Fruit fly (Drosophila melanogaster) whole organism, adult: ENCODE results near the gene Or19b.

Experiments
- CG11617 ChIP-seq: fragments of 200-800 bp; sonication (Bioruptor generic); optimal IDR thresholded peaks from 2 replicates; lab custom pipeline; 2017; ENCODE audit warnings: mild to moderate bottlenecking, missing biosample characterization, missing genetic modification reagents, missing genetic modification characterization
- CG12768 ChIP-seq: fragments of 200-800 bp; sonication (Bioruptor generic); optimal IDR thresholded peaks from 2 replicates; lab custom pipeline; 2017; ENCODE audit warnings: missing biosample characterization, missing genetic modification characterization, mild to moderate bottlenecking, moderate library complexity, missing genetic modification reagents
- CG14711 ChIP-seq: fragments of 200-800 bp; sonication (Bioruptor generic); optimal IDR thresholded peaks from 2 replicates; lab custom pipeline; 2018; ENCODE audit warnings: missing biosample characterization, mild to moderate bottlenecking, missing genetic modification characterization, moderate library complexity
- CG1620 ChIP-seq: fragments of 200-800 bp; sonication (Bioruptor generic); optimal IDR thresholded peaks from 2 replicates; lab custom pipeline; 2016; ENCODE audit warnings: missing biosample characterization, missing genetic modification characterization
- CG33017 ChIP-seq: fragments of 200-800 bp; sonication (Bioruptor generic); optimal IDR thresholded peaks from 2 replicates; lab custom pipeline; 2018; ENCODE audit warnings: missing biosample characterization, mild to moderate bottlenecking, missing genetic modification characterization, moderate library complexity
- CG5204 ChIP-seq: fragments of 200-800 bp; sonication (Bioruptor generic); optimal IDR thresholded peaks from 2 replicates; lab custom pipeline; 2016; ENCODE audit warnings: missing biosample characterization, missing genetic modification characterization
- CG7045 ChIP-seq: fragments of 200-800 bp; sonication (Bioruptor generic); optimal IDR thresholded peaks from 2 replicates; lab custom pipeline; 2017; ENCODE audit warnings: missing biosample characterization, mild to moderate bottlenecking, missing genetic modification characterization
- CG7101 ChIP-seq: fragments of 200-800 bp; sonication (Bioruptor generic); optimal IDR thresholded peaks from 2 replicates; lab custom pipeline; 2018; ENCODE audit warnings: missing biosample characterization, mild to moderate bottlenecking, missing genetic modification characterization, moderate library complexity
- Clk ChIP-seq: fragments of 200-800 bp; sonication (Bioruptor generic); optimal IDR thresholded peaks from 2 replicates; lab custom pipeline; 2017; ENCODE audit warnings: missing biosample characterization, missing genetic modification characterization
- Crg-1 ChIP-seq: fragments of 200-800 bp; sonication (Bioruptor generic); optimal IDR thresholded peaks from 2 replicates; lab custom pipeline; 2016; ENCODE audit warnings: missing biosample characterization, missing genetic modification characterization
- Hr96 ChIP-seq: fragments of 200-800 bp; sonication (Bioruptor generic); optimal IDR thresholded peaks from 2 replicates; lab custom pipeline; 2016; ENCODE audit warnings: missing biosample characterization, missing genetic modification characterization
- Mnt ChIP-seq: fragments of 200-800 bp; sonication (Bioruptor generic); optimal IDR thresholded peaks from 2 replicates; lab custom pipeline; 2016; ENCODE audit warnings: missing biosample characterization, mild to moderate bottlenecking, missing genetic modification characterization
- bab1 ChIP-seq: fragments of 200-800 bp; sonication (Bioruptor generic); optimal IDR thresholded peaks from 3 replicates; lab custom pipeline; 2019; ENCODE audit warnings: missing biosample characterization, mild to moderate bottlenecking, missing genetic modification characterization, moderate library complexity
- cic ChIP-seq: fragments of 200-800 bp; sonication (Bioruptor generic); optimal IDR thresholded peaks from 2 replicates; lab custom pipeline; 2017; ENCODE audit warnings: missing biosample characterization, mild to moderate bottlenecking, missing genetic modification characterization, moderate library complexity
- cnc ChIP-seq, 2 experiments: fragments of >200 bp; optimal IDR thresholded peaks; 2 replicates each; lab custom pipeline; 2017
- kay ChIP-seq: fragments of 200-800 bp; sonication (Bioruptor generic); peaks from one replicate; lab custom pipeline; 2016; ENCODE audit warnings: missing biosample characterization, missing genetic modification characterization, borderline replicate concordance
- ovo ChIP-seq: fragments of 200-800 bp; sonication (Bioruptor generic); optimal IDR thresholded peaks from 2 replicates; lab custom pipeline; 2016; ENCODE audit warnings: missing biosample characterization, missing genetic modification characterization
- pad ChIP-seq: fragments of 200-800 bp; sonication (Bioruptor generic); optimal IDR thresholded peaks from 3 replicates; lab custom pipeline; 2017; ENCODE audit warnings: missing biosample characterization, missing genetic modification characterization, mild to moderate bottlenecking, moderate library complexity, missing genetic modification reagents
- tj ChIP-seq: fragments of 200-800 bp; sonication (Bioruptor generic); optimal IDR thresholded peaks from 3 replicates; lab custom pipeline; 2017; ENCODE audit warnings: missing biosample characterization, mild to moderate bottlenecking, missing genetic modification characterization, moderate library complexity
- toe ChIP-seq: fragments of 200-800 bp; sonication (Bioruptor generic); optimal IDR thresholded peaks from 2 replicates; lab custom pipeline; 2016; ENCODE audit warnings: missing biosample characterization, missing genetic modification characterization

Or19b gene

DNA sequence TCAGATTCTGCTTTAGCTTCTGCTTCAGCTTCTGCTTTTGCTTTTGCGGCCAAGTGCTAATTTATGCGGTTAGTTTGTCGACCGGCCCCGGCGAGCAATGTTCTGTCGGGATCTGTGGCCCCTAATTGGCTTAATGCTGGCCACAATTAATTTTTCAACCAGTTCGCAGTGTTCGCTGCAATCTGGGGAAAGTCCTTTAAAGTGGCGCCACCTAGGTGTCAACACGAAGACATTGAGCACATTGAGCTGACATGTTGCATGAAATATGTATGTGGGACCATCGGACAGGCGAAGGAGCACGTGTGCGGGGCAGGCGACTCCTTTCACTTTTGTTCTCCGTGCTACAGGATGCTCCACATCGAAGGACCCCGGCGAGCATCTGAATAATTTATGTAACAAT, 10.8 kb downstream of the Or19b start:
- TF ChIP-seq ovo (GFP tag; lab: Kevin White, UChicago) = no peak
- TF ChIP-seq Hr96 = no peak
- TF ChIP-seq Crg-1 = no peak
- no peak for TF ChIP-seq kay
- no peak for TF ChIP-seq pad (GFP tag; lab: Kevin White, UChicago)
- no peak for TF ChIP-seq cic (GFP tag; lab: Kevin White, UChicago)
- no peak for TF ChIP-seq cnc (optimal IDR thresholded peaks at IDR 0.05; lab: Kevin White, UChicago)
- TF ChIP-seq CG7101 = no peak

- TF ChIP-seq tj (GFP tag; lab: Kevin White, UChicago) (no peak), Clk (GFP tag; lab: Kevin White, UChicago) (no peak), CG14711 (tag; lab: Kevin White, UChicago) (no peak)
Observed at dm6 chrX:20110475-20110874, 16.3 kb downstream of the Or19b start, which contains the start of gene karr. Gene karr (minus strand): TSS chrX:20110575.

dm6 chrX:20122153-20122552, 28.0 kb downstream of the Or19b start, which contains the start of gene CG34331:
Gene CG34331 (plus strand): TSS chrX:20122453.
- TF ChIP-seq ovo (GFP tag; lab: Kevin White, UChicago) = no peak
- no peak for TF ChIP-seq pad (GFP tag; lab: Kevin White, UChicago)
- TF ChIP-seq kay = no peak
- no peak for TF ChIP-seq Hr96
- no peak for TF ChIP-seq CG11617 (GFP tag; lab: Kevin White, UChicago)
- TF ChIP-seq cnc (optimal IDR thresholded peaks at IDR 0.05; lab: Kevin White, UChicago) = no peak

- TF ChIP-seq ovo (GFP tag; lab: Kevin White, UChicago) (no peak), CG14711 (tag; lab: Kevin White, UChicago) (no peak), kay (no peak), cnc (optimal IDR thresholded peaks at IDR 0.05; lab: Kevin White, UChicago) (no peak), cic (GFP tag; lab: Kevin White, UChicago) (no peak), CG7101 (no peak), Mnt (GFP tag; lab: Kevin White, UChicago) (no peak), CG7045 (GFP tag; lab: Kevin White, UChicago) (no peak), CG12768 (no peak), pad (GFP tag; lab: Kevin White, UChicago) (no peak), CG5204 (GFP tag; lab: Kevin White, UChicago) (no peak), CG11617 (GFP tag; lab: Kevin White, UChicago) (no peak), tj (GFP tag; lab: Kevin White, UChicago) (no peak), Crg-1 (no peak), CG33017 (tag; lab: Kevin White, UChicago) (no peak), toe (no peak), Hr96 (no peak), CG1620 (GFP tag; lab: Kevin White, UChicago) (no peak), bab1 (GFP tag; lab: Kevin White, UChicago) (no peak), Clk (GFP tag; lab: Kevin White, UChicago) (no peak)
Observed at dm6 chrX:20129554-20129953, 35.4 kb downstream of the Or19b start.

dm6 chrX:20130486-20130885, 36.3 kb downstream of the Or19b start:
- TF ChIP-seq CG1620 (GFP tag; lab: Kevin White, UChicago) (no peak), kay (no peak), Hr96 (no peak)

dm6 chrX:20133432-20133831, 39.2 kb downstream of the Or19b start, which contains the start of gene CG15322:
Gene CG15322 (plus strand): TSS chrX:20133579.
- no peak for TF ChIP-seq CG1620 (GFP tag; lab: Kevin White, UChicago)
- TF ChIP-seq CG33017 (tag; lab: Kevin White, UChicago) = no peak
- TF ChIP-seq CG14711 (tag; lab: Kevin White, UChicago) = no peak
- no peak for TF ChIP-seq Hr96
- TF ChIP-seq kay = no peak
- TF ChIP-seq Mnt (GFP tag; lab: Kevin White, UChicago) = no peak
- no peak for TF ChIP-seq toe
- TF ChIP-seq CG11617 (GFP tag; lab: Kevin White, UChicago) = no peak
- no peak for TF ChIP-seq CG5204 (GFP tag; lab: Kevin White, UChicago)

DNA sequence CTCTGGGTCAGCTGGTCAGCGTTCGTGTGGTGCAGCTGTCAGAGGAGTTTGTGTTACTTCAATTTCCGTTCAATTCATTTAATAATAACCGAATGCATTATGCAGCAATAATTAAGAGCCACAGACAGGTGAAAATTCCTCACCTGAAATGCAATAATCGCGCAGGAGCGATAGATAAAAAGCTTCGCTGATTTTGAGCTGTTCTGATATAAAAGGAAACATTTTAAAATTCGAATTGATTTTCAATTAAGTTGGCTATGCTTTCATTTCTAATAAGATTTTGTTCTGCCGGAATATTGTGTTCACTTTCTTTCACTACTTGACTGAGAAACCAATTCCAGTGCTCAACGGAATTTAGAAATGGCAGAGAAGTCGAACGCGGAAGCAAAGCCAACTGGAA, 45.3 kb downstream of the Or19b start, which contains the start of gene CG42583:
CG42583 (plus strand) TSS at position 301 of the 400 bp plus-strand sequence.
- TF ChIP-seq bab1 (GFP tag; lab: Kevin White, UChicago) (no peak), cnc (optimal IDR thresholded peaks at IDR 0.05; lab: Kevin White, UChicago) (no peak), CG33017 (tag; lab: Kevin White, UChicago) (no peak), ovo (GFP tag; lab: Kevin White, UChicago) (no peak), kay (no peak), Clk (GFP tag; lab: Kevin White, UChicago) (no peak), toe (no peak), CG5204 (GFP tag; lab: Kevin White, UChicago) (no peak), pad (GFP tag; lab: Kevin White, UChicago) (no peak), CG1620 (GFP tag; lab: Kevin White, UChicago) (no peak), Mnt (GFP tag; lab: Kevin White, UChicago) (no peak), CG14711 (tag; lab: Kevin White, UChicago) (no peak), CG7101 (no peak), Crg-1 (no peak), CG11617 (GFP tag; lab: Kevin White, UChicago) (no peak), Hr96 (no peak), CG12768 (no peak), cic (GFP tag; lab: Kevin White, UChicago) (no peak)
